Worm (Caenorhabditis elegans) whole organism, L1 larva: Measurements from ENCODE around the gene ZK1320.9.
A peak's percentile ranks its signal among the peaks of the same experiment; 100 is the strongest.

Source experiments
- C16A3.4 ChIP-seq: fragments of 150-350 bp; optimal IDR thresholded peaks from 2 replicates; lab custom pipeline; 2014; ENCODE audit warnings: missing biosample characterization, missing genetic modification characterization
- C34B4.2 ChIP-seq: sonication (generic microtip); optimal IDR thresholded peaks from 2 replicates; lab custom pipeline; 2017; ENCODE audit warnings: mild to moderate bottlenecking, missing genetic modification characterization, missing compliant biosample characterization
- aha-1 ChIP-seq: fragments of 150-350 bp; optimal IDR thresholded peaks from 2 replicates; lab custom pipeline; 2014; ENCODE audit warnings: missing biosample characterization, missing genetic modification characterization
- alr-1 ChIP-seq: fragments of 200-800 bp; sonication (Bioruptor generic); optimal IDR thresholded peaks from 2 replicates; lab custom pipeline; 2018; ENCODE audit warnings: borderline replicate concordance, mild to moderate bottlenecking, missing genetic modification characterization, missing compliant biosample characterization
- blmp-1 ChIP-seq: fragments of 150-350 bp; optimal IDR thresholded peaks from 2 replicates; lab custom pipeline; 2014; ENCODE audit warnings: missing biosample characterization, missing genetic modification characterization
- ceh-63 ChIP-seq: fragments of 200-800 bp; sonication (Bioruptor generic); optimal IDR thresholded peaks from 2 replicates; lab custom pipeline; 2018; ENCODE audit warnings: mild to moderate bottlenecking, missing genetic modification characterization, missing compliant biosample characterization
- ceh-82 ChIP-seq, 3 experiments: fragments of 150-350 bp in 1 of 3; sonication (generic microtip) in 2 of 3; optimal IDR thresholded peaks; 2 replicates each; lab custom pipeline; 2014 to 2017; ENCODE audit warnings: missing biosample characterization in 3 of 3, missing genetic modification characterization in 3 of 3
- ceh-88 ChIP-seq: fragments of 200-800 bp; sonication (Bioruptor generic); IDR thresholded peaks from 2 replicates; pipeline ENCODE4 v1.3.6; 2022; ENCODE audit warnings: missing genetic modification characterization, missing compliant biosample characterization
- ceh-90 ChIP-seq: sonication (generic microtip); optimal IDR thresholded peaks from 2 replicates; lab custom pipeline; 2016; ENCODE audit warnings: missing genetic modification characterization, missing compliant biosample characterization
- dpl-1 ChIP-seq, 3 experiments: fragments of 150-350 bp in 2 of 3; sonication (generic microtip) in 1 of 3; optimal IDR thresholded peaks; 2 replicates each; lab custom pipeline; 2014 to 2017; ENCODE audit warnings: missing biosample characterization in 3 of 3, missing genetic modification characterization in 3 of 3, missing genetic modification reagents in 3 of 3
- dsc-1 ChIP-seq: sonication (generic microtip); optimal IDR thresholded peaks from 2 replicates; lab custom pipeline; 2016; ENCODE audit warnings: mild to moderate bottlenecking, missing genetic modification characterization, missing compliant biosample characterization
- efl-1 ChIP-seq, 4 experiments: fragments of 150-350 bp; optimal IDR thresholded peaks in 3 of 4; peaks in 1 of 4; 1 replicate in 1 of 4; 2 replicates in 3 of 4; lab custom pipeline; 2014; ENCODE audit warnings: missing biosample characterization in 2 of 4, missing genetic modification characterization in 2 of 4, missing genetic modification reagents in 2 of 4
- egl-13 ChIP-seq: sonication (generic microtip); optimal IDR thresholded peaks from 2 replicates; lab custom pipeline; 2016; ENCODE audit warnings: missing genotype, missing genetic modification reagents, missing genetic modification characterization, missing compliant biosample characterization
- egl-27 ChIP-seq, 2 experiments: fragments of 150-350 bp in 1 of 2; sonication (generic microtip); optimal IDR thresholded peaks; 3 replicates each; lab custom pipeline; 2017 to 2018; ENCODE audit warnings: missing biosample characterization in 2 of 2, missing genetic modification characterization in 2 of 2, missing genetic modification reagents in 2 of 2
- elt-2 ChIP-seq: sonication (generic microtip); optimal IDR thresholded peaks from 2 replicates; lab custom pipeline; 2016; ENCODE audit warnings: missing genetic modification characterization, mild to moderate bottlenecking, inconsistent platforms, missing compliant biosample characterization, missing genetic modification reagents
- elt-3 ChIP-seq, 6 experiments: fragments of 150-350 bp in 1 of 6; sonication (generic microtip); optimal IDR thresholded peaks; 2 replicates each; lab custom pipeline; 2017 to 2018; ENCODE audit warnings: missing biosample characterization in 6 of 6, missing genetic modification characterization in 6 of 6, inconsistent platforms in 1 of 6
- ets-5 ChIP-seq: fragments of 200-800 bp; sonication (Bioruptor generic); IDR thresholded peaks from 2 replicates; pipeline ENCODE4 v1.3.6; 2022; ENCODE audit warnings: missing genetic modification characterization, missing compliant biosample characterization
- fkh-4 ChIP-seq: sonication (generic microtip); optimal IDR thresholded peaks from 2 replicates; lab custom pipeline; 2016; ENCODE audit warnings: missing compliant biosample characterization, missing genetic modification characterization, borderline replicate concordance
- fkh-8 ChIP-seq: sonication (generic microtip); optimal IDR thresholded peaks from 2 replicates; lab custom pipeline; 2016; ENCODE audit warnings: mild to moderate bottlenecking, missing genetic modification characterization, missing compliant biosample characterization
- fos-1 ChIP-seq: fragments of 150-350 bp; optimal IDR thresholded peaks from 2 replicates; lab custom pipeline; 2014; ENCODE audit warnings: missing biosample characterization, missing genetic modification characterization
- grh-1 ChIP-seq: fragments of 200-800 bp; sonication (Bioruptor generic); IDR thresholded peaks from 2 replicates; pipeline ENCODE4 v1.3.6; 2022; ENCODE audit warnings: missing genetic modification reagents, missing genetic modification characterization, missing compliant biosample characterization
- hlh-17 ChIP-seq: fragments of 200-800 bp; sonication (Bioruptor generic); optimal IDR thresholded peaks from 2 replicates; lab custom pipeline; 2018; ENCODE audit warnings: missing genetic modification characterization, mild to moderate bottlenecking, missing compliant biosample characterization, moderate library complexity, borderline replicate concordance
- hpl-2 ChIP-seq: fragments of 150-350 bp; optimal IDR thresholded peaks from 2 replicates; lab custom pipeline; 2014; ENCODE audit warnings: missing biosample characterization, missing genetic modification reagents, missing genetic modification characterization
- irx-1 ChIP-seq: sonication (generic microtip); optimal IDR thresholded peaks from 2 replicates; lab custom pipeline; 2016; ENCODE audit warnings: missing genetic modification characterization, missing compliant biosample characterization
- jun-1 ChIP-seq: fragments of 150-350 bp; optimal IDR thresholded peaks from 2 replicates; lab custom pipeline; 2014; ENCODE audit warnings: missing biosample characterization, missing genetic modification reagents, missing genetic modification characterization
- lin-13 ChIP-seq: fragments of 150-350 bp; optimal IDR thresholded peaks from 2 replicates; lab custom pipeline; 2014; ENCODE audit warnings: missing biosample characterization, missing genetic modification reagents, missing genetic modification characterization
- lin-14 ChIP-seq: fragments of 200-800 bp; sonication (Bioruptor generic); optimal IDR thresholded peaks from 2 replicates; lab custom pipeline; 2018; ENCODE audit warnings: mild to moderate bottlenecking, missing genetic modification characterization, moderate library complexity, missing compliant biosample characterization
- lin-35 ChIP-seq, 2 experiments: fragments of 150-350 bp; optimal IDR thresholded peaks; 2 replicates each; lab custom pipeline; 2014; ENCODE audit warnings: missing biosample characterization in 2 of 2, missing genetic modification characterization in 2 of 2, missing genetic modification reagents in 2 of 2
- lin-39 ChIP-seq: fragments of 150-350 bp; optimal IDR thresholded peaks from 2 replicates; lab custom pipeline; 2014; ENCODE audit warnings: missing biosample characterization, missing genetic modification reagents, missing genetic modification characterization
- lir-3 ChIP-seq: sonication (generic microtip); optimal IDR thresholded peaks from 2 replicates; lab custom pipeline; 2016; ENCODE audit warnings: mild to moderate bottlenecking, missing genetic modification characterization, moderate library complexity, missing compliant biosample characterization; ENCODE audit not compliant: poor library complexity
- lsy-2 ChIP-seq, 2 experiments: fragments of 150-350 bp; optimal IDR thresholded peaks; 2 replicates each; lab custom pipeline; 2014; ENCODE audit warnings: missing biosample characterization in 2 of 2, missing genetic modification characterization in 2 of 2
- mep-1 ChIP-seq: fragments of 150-350 bp; optimal IDR thresholded peaks from 2 replicates; lab custom pipeline; 2014; ENCODE audit warnings: missing biosample characterization, missing genetic modification characterization
- nhr-11 ChIP-seq: fragments of 150-350 bp; optimal IDR thresholded peaks from 2 replicates; lab custom pipeline; 2014; ENCODE audit warnings: missing biosample characterization, missing genetic modification characterization
- nhr-12 ChIP-seq: sonication (generic microtip); optimal IDR thresholded peaks from 2 replicates; lab custom pipeline; 2017; ENCODE audit warnings: missing biosample characterization, missing genetic modification characterization
- nhr-19 ChIP-seq: fragments of 200-800 bp; sonication (Bioruptor generic); conservative IDR thresholded peaks from 2 replicates; pipeline ENCODE4 v1.3.6; 2022; ENCODE audit warnings: missing genetic modification characterization, missing compliant biosample characterization
- nhr-20 ChIP-seq: sonication (generic microtip); optimal IDR thresholded peaks from 2 replicates; lab custom pipeline; 2016; ENCODE audit warnings: mild to moderate bottlenecking, missing genetic modification characterization, missing compliant biosample characterization
- nhr-237 ChIP-seq: fragments of 150-350 bp; optimal IDR thresholded peaks from 2 replicates; lab custom pipeline; 2014; ENCODE audit warnings: missing biosample characterization, missing genetic modification characterization
- nhr-47 ChIP-seq: sonication (generic microtip); optimal IDR thresholded peaks from 2 replicates; lab custom pipeline; 2016; ENCODE audit warnings: mild to moderate bottlenecking, missing genetic modification characterization, moderate library complexity, missing compliant biosample characterization
- nhr-76 ChIP-seq: sonication (generic microtip); optimal IDR thresholded peaks from 2 replicates; lab custom pipeline; 2017; ENCODE audit warnings: missing biosample characterization, missing genetic modification characterization
- nhr-77 ChIP-seq: fragments of 150-350 bp; optimal IDR thresholded peaks from 2 replicates; lab custom pipeline; 2014; ENCODE audit warnings: missing biosample characterization, missing genetic modification characterization
- nhr-85 ChIP-seq: sonication (generic microtip); peaks from one replicate; lab custom pipeline; 2016; ENCODE audit warnings: missing genetic modification characterization, inconsistent platforms, missing compliant biosample characterization
- pqm-1 ChIP-seq: sonication (generic microtip); optimal IDR thresholded peaks from 3 replicates; lab custom pipeline; 2017; ENCODE audit warnings: missing biosample characterization, missing genetic modification characterization
- skn-1 ChIP-seq: fragments of 150-350 bp; optimal IDR thresholded peaks from 2 replicates; lab custom pipeline; 2014; ENCODE audit warnings: missing biosample characterization, missing genetic modification characterization
- snpc-4 ChIP-seq: fragments of 150-350 bp; optimal IDR thresholded peaks from 2 replicates; lab custom pipeline; 2014; ENCODE audit warnings: missing biosample characterization, missing genetic modification characterization
- sox-4 ChIP-seq: sonication (generic microtip); optimal IDR thresholded peaks from 2 replicates; lab custom pipeline; 2016; ENCODE audit warnings: missing genetic modification characterization, missing compliant biosample characterization
- sptf-1 ChIP-seq: fragments of 150-350 bp; optimal IDR thresholded peaks from 2 replicates; lab custom pipeline; 2014; ENCODE audit warnings: missing biosample characterization, missing genetic modification characterization
- sup-37 ChIP-seq: fragments of 200-800 bp; sonication (Bioruptor generic); optimal IDR thresholded peaks from 2 replicates; lab custom pipeline; 2018; ENCODE audit warnings: mild to moderate bottlenecking, missing genetic modification characterization, missing compliant biosample characterization
- tbx-2 ChIP-seq: sonication (generic microtip); optimal IDR thresholded peaks from 2 replicates; lab custom pipeline; 2016; ENCODE audit warnings: missing genetic modification characterization, missing compliant biosample characterization
- unc-98 ChIP-seq: fragments of 200-800 bp; sonication (Bioruptor generic); IDR thresholded peaks from 2 replicates; pipeline ENCODE4 v1.3.6; 2022; ENCODE audit warnings: missing genetic modification characterization, missing compliant biosample characterization
- zip-4 ChIP-seq: fragments of 200-800 bp; sonication (Bioruptor generic); optimal IDR thresholded peaks from 2 replicates; lab custom pipeline; 2018; ENCODE audit warnings: mild to moderate bottlenecking, missing genetic modification characterization, moderate library complexity, missing compliant biosample characterization
- ztf-11 ChIP-seq, 2 experiments: sonication (generic microtip); optimal IDR thresholded peaks; 2 replicates each; lab custom pipeline; 2016 to 2017; ENCODE audit warnings: missing genetic modification characterization in 2 of 2, missing biosample characterization in 1 of 2, missing compliant biosample characterization in 1 of 2
- ztf-4 ChIP-seq: fragments of 150-350 bp; optimal IDR thresholded peaks from 2 replicates; lab custom pipeline; 2014; ENCODE audit warnings: missing biosample characterization, missing genetic modification characterization

ZK1320.9 gene

ce11 chrII:9656210-9656755 is 30.2 kb downstream of the ZK1320.9 start, which contains the start of gene gstk-1:
Gene gstk-1 (plus strand): TSS chrII:9656705.
- TF ChIP-seq hlh-17 (no peak), dsc-1 (tag; lab: Kevin White, UChicago) (no peak), ceh-90 (tag; lab: Kevin White, UChicago) (no peak), ceh-82 (tag; optimal IDR thresholded peaks at IDR 0.05; lab: Kevin White, UChicago) (no peak), C34B4.2 (tag; lab: Kevin White, UChicago) (no peak), irx-1 (tag; lab: Kevin White, UChicago) (no peak), nhr-237 (tag; lab: Kevin White, UChicago) (no peak), mep-1 (no peak), lin-39 (tag; lab: Kevin White, UChicago) (no peak), pqm-1 (tag; lab: Kevin White, UChicago) (no peak), sox-4 (tag; lab: Kevin White, UChicago) (no peak), nhr-12 (tag; lab: Kevin White, UChicago) (no peak), lin-14 (GFP tag; lab: Kevin White, UChicago) (peak; percentile 10), nhr-85 (tag; lab: Kevin White, UChicago) (peak; percentile 78), lin-35 (GFP tag; optimal IDR thresholded peaks at IDR 0.05; lab: Kevin White, UChicago) (peak in 1 of 2 experiments; percentile 70), nhr-77 (tag; lab: Kevin White, UChicago) (no peak), egl-27 (tag; optimal IDR thresholded peaks at IDR 0.05; lab: Kevin White, UChicago) (no peak), ceh-63 (GFP tag; lab: Kevin White, UChicago) (no peak), nhr-76 (tag; lab: Kevin White, UChicago) (no peak), fkh-8 (tag; lab: Kevin White, UChicago) (no peak), fkh-4 (tag; lab: Kevin White, UChicago) (no peak), ets-5 (GFP tag; lab: Robert Waterston, UW) (no peak), lin-13 (GFP tag; lab: Kevin White, UChicago) (no peak), skn-1 (tag; lab: Kevin White, UChicago) (no peak), blmp-1 (tag; lab: Kevin White, UChicago) (peak; percentile 31), fos-1 (tag; lab: Kevin White, UChicago) (no peak), aha-1 (tag; lab: Kevin White, UChicago) (no peak), unc-98 (GFP tag; lab: Robert Waterston, UW) (no peak), ztf-4 (tag; lab: Kevin White, UChicago) (no peak), nhr-47 (tag; lab: Kevin White, UChicago) (peak; percentile 39), lsy-2 (tag; optimal IDR thresholded peaks at IDR 0.05; lab: Kevin White, UChicago) (peak in 1 of 2 experiments; percentile 2), lir-3 (tag; lab: Kevin White, UChicago) (no peak), nhr-19 (GFP tag; lab: Robert Waterston, UW) (0 out of 2 replicates have a peak, but pooled peaks have one; percentile 13), sptf-1 (tag; lab: Kevin White, UChicago) (no peak), zip-4 (GFP tag; lab: Kevin White, UChicago) (no peak), alr-1 (tag; lab: Kevin White, UChicago) (no peak), grh-1 (peak; percentile 31; the same call in 1 of the 2 replicates), elt-3 (tag; optimal IDR thresholded peaks at IDR 0.05; lab: Kevin White, UChicago) (peak in 2 of 6 experiments; percentile 44 to 67), nhr-11 (tag; lab: Kevin White, UChicago) (peak; percentile 13), elt-2 (tag; lab: Kevin White, UChicago) (peak; percentile 68), ceh-88 (no peak), sup-37 (GFP tag; lab: Kevin White, UChicago) (no peak), nhr-20 (peak; percentile 94), jun-1 (tag; lab: Kevin White, UChicago) (no peak), C16A3.4 (tag; lab: Kevin White, UChicago) (peak; percentile 11), ztf-11 (tag; optimal IDR thresholded peaks at IDR 0.05; lab: Kevin White, UChicago) (no peak), snpc-4 (no peak), egl-13 (tag; lab: Kevin White, UChicago) (no peak), tbx-2 (tag; lab: Kevin White, UChicago) (peak; percentile 9), dpl-1 (GFP tag; optimal IDR thresholded peaks at IDR 0.05; lab: Kevin White, UChicago) (no peak), efl-1 (optimal IDR thresholded peaks at IDR 0.05; lab: Kevin White, UChicago) (peak in 1 of 2 experiments; percentile 13), efl-1 (GFP tag; optimal IDR thresholded peaks at IDR 0.05 in 1 of 2; lab: Kevin White, UChicago) (no peak), hpl-2 (GFP tag; lab: Kevin White, UChicago) (no peak)
